Fruit fly (Drosophila melanogaster): ENCODE measurements around the gene CG42564.
A peak's percentile ranks its signal among the peaks of the same experiment; 100 is the strongest.

The CG42564 gene

dm6 chr3R:6382733-6383465, 8.6 kb downstream of the CG42564 start, which contains the start of gene gzl (continued):
- TF ChIP-seq CG10543 (GFP tag; optimal IDR thresholded peaks at IDR 0.05): peak; percentile 21
- TF ChIP-seq dpn (GFP tag; optimal IDR thresholded peaks at IDR 0.05): no peak

dm6 chr3R:6383466-6383769, 9.1 kb downstream of the CG42564 start:
- TF ChIP-seq chinmo (GFP tag; IDR thresholded peaks at IDR 0.05; ENCODE audit: partially characterized antibody): peak; percentile 72; the same call in 1 of the 4 replicates
- peak; percentile 48 for TF ChIP-seq CG8478 (optimal IDR thresholded peaks at IDR 0.05)
- peak; percentile 86 for TF ChIP-seq cg (GFP tag; optimal IDR thresholded peaks at IDR 0.05)
- no peak for TF ChIP-seq CG6272 (GFP tag; IDR thresholded peaks at IDR 0.05)
- peak; percentile 13 for TF ChIP-seq sug (tag; optimal IDR thresholded peaks at IDR 0.05)
- no peak for TF ChIP-seq Dip3 (GFP tag; optimal IDR thresholded peaks at IDR 0.05)
- no peak for TF ChIP-seq bab2 (GFP tag; optimal IDR thresholded peaks at IDR 0.05)
- peak; percentile 47; the same call in 1 of the 3 replicates for TF ChIP-seq sr (GFP tag; IDR thresholded peaks at IDR 0.05)
- no peak for TF ChIP-seq crol (GFP tag; IDR thresholded peaks at IDR 0.05)
- peak; percentile 89 for TF ChIP-seq ftz-f1 (GFP tag; optimal IDR thresholded peaks at IDR 0.05)
- TF ChIP-seq CG15479 (GFP tag; optimal IDR thresholded peaks at IDR 0.05): peak; percentile 11
- no peak for TF ChIP-seq CG3838 (GFP tag; optimal IDR thresholded peaks at IDR 0.05)
- TF ChIP-seq nerfin-1 (tag; optimal IDR thresholded peaks at IDR 0.05): peak; percentile 20
- TF ChIP-seq gfzf (GFP tag; optimal IDR thresholded peaks at IDR 0.05): no peak
- no peak for TF ChIP-seq oc (tag; optimal IDR thresholded peaks at IDR 0.05)
- TF ChIP-seq CG14014 (GFP tag; IDR thresholded peaks at IDR 0.05): no peak
- no peak for TF ChIP-seq Myb (GFP tag; optimal IDR thresholded peaks at IDR 0.05)
- 0 out of 2 replicates have a peak, but pooled peaks have one; percentile 32 for TF ChIP-seq bbx (GFP tag; IDR thresholded peaks at IDR 0.05; ENCODE audit: partially characterized antibody)
- TF ChIP-seq CG12299 (tag; optimal IDR thresholded peaks at IDR 0.05): no peak
- 0 out of 3 replicates have a peak, but pooled peaks have one; percentile 41 for TF ChIP-seq Opbp (GFP tag; IDR thresholded peaks at IDR 0.05; ENCODE audit: partially characterized antibody)
- no peak for TF ChIP-seq fd102C (GFP tag; optimal IDR thresholded peaks at IDR 0.05)
- no peak for TF ChIP-seq Pdp1 (GFP tag; optimal IDR thresholded peaks at IDR 0.05)
- 0 out of 2 replicates have a peak, but pooled peaks have one; percentile 1 for TF ChIP-seq Adf1 (GFP tag; IDR thresholded peaks at IDR 0.05)
- no peak for TF ChIP-seq danr (GFP tag; IDR thresholded peaks at IDR 0.05)
- TF ChIP-seq Hey (tag; optimal IDR thresholded peaks at IDR 0.05): no peak
- peak; percentile 41 for TF ChIP-seq mirr (GFP tag; optimal IDR thresholded peaks at IDR 0.05)
- TF ChIP-seq PHDP (tag; optimal IDR thresholded peaks at IDR 0.05): no peak
- no peak for TF ChIP-seq ind (GFP tag; optimal IDR thresholded peaks at IDR 0.05)
- TF ChIP-seq CG1792 (GFP tag; optimal IDR thresholded peaks at IDR 0.05): no peak
- no peak for TF ChIP-seq MBD-R2 (GFP tag; IDR thresholded peaks at IDR 0.05)
- no peak for TF ChIP-seq bcd (GFP tag; optimal IDR thresholded peaks at IDR 0.05)
- no peak for TF ChIP-seq GATAe (GFP tag; conservative IDR thresholded peaks at IDR 0.05)
- no peak for TF ChIP-seq Aef1 (GFP tag; IDR thresholded peaks at IDR 0.05)

- TF ChIP-seq Usf (GFP tag; optimal IDR thresholded peaks at IDR 0.05) (no peak), CG33213 (GFP tag; optimal IDR thresholded peaks at IDR 0.05) (no peak), CrebB (tag; optimal IDR thresholded peaks at IDR 0.05) (no peak), hb (GFP tag; IDR thresholded peaks at IDR 0.05; ENCODE audit: partially characterized antibody) (peak; percentile 83), CG31365 (tag; optimal IDR thresholded peaks at IDR 0.05) (peak; percentile 50), tna (GFP tag; IDR thresholded peaks at IDR 0.05; ENCODE audit: partially characterized antibody) (peak; percentile 92), Hr78 (GFP tag; optimal IDR thresholded peaks at IDR 0.05) (no peak), Dll (GFP tag; IDR thresholded peaks at IDR 0.05; ENCODE audit: partially characterized antibody) (peak; percentile 70), CG6654 (GFP tag; optimal IDR thresholded peaks at IDR 0.05) (no peak), chinmo (GFP tag; IDR thresholded peaks at IDR 0.05; ENCODE audit: partially characterized antibody) (peak; percentile 74; the same call in 2 of the 4 replicates), gfzf (GFP tag; optimal IDR thresholded peaks at IDR 0.05) (peak; percentile 28), HLH4C (GFP tag; IDR thresholded peaks at IDR 0.05; ENCODE audit: partially characterized antibody) (peak; percentile 96), inv (GFP tag; IDR thresholded peaks at IDR 0.05; ENCODE audit: partially characterized antibody) (peak; percentile 53; the same call in 1 of the 2 replicates), CG18764 (GFP tag; optimal IDR thresholded peaks at IDR 0.05) (no peak), Scr (GFP tag; IDR thresholded peaks at IDR 0.05; ENCODE audit: partially characterized antibody) (peak; percentile 71)
Observed at dm6 chr3R:6388414-6388830, 14.1 kb downstream of the CG42564 start.

Data from whole organism, embryonic.